Fruit fly (Drosophila melanogaster) whole organism, embryonic: ENCODE data around the gene CG9483.

Experiments
- Atf-2 ChIP-seq: fragments of 200-800 bp; sonication (Bioruptor generic); optimal IDR thresholded peaks from 2 replicates; lab custom pipeline; 2016; ENCODE audit warnings: missing biosample characterization, missing genetic modification characterization
- Blimp-1 ChIP-seq: fragments of 200-800 bp; sonication (Bioruptor generic); optimal IDR thresholded peaks from 3 replicates; lab custom pipeline; 2018; ENCODE audit warnings: missing biosample characterization, missing genetic modification characterization, mild to moderate bottlenecking, moderate library complexity, missing genetic modification reagents
- CG10462 ChIP-seq: fragments of 200-800 bp; sonication (Bioruptor generic); optimal IDR thresholded peaks from 2 replicates; lab custom pipeline; 2016; ENCODE audit warnings: missing biosample characterization, missing genetic modification characterization
- CG12071 ChIP-seq: fragments of 200-800 bp; sonication (Bioruptor generic); optimal IDR thresholded peaks from 3 replicates; lab custom pipeline; 2018; ENCODE audit warnings: missing biosample characterization, mild to moderate bottlenecking, missing genetic modification characterization
- CG13123 ChIP-seq: fragments of 200-800 bp; sonication (Bioruptor generic); optimal IDR thresholded peaks from 2 replicates; lab custom pipeline; 2016; ENCODE audit warnings: missing biosample characterization, missing genetic modification characterization
- CG13287 ChIP-seq: fragments of 200-800 bp; sonication (Bioruptor generic); IDR thresholded peaks from 2 replicates; pipeline ENCODE4 v1.3.6; 2022; ENCODE audit warnings: missing biosample characterization, missing genetic modification characterization; ENCODE audit not compliant: partially characterized antibody
- CG1603 ChIP-seq: fragments of 200-800 bp; sonication (Bioruptor generic); optimal IDR thresholded peaks from 2 replicates; lab custom pipeline; 2019; ENCODE audit warnings: missing biosample characterization, mild to moderate bottlenecking, missing genetic modification characterization, moderate library complexity
- CG16815 ChIP-seq: fragments of 200-800 bp; sonication (Bioruptor generic); optimal IDR thresholded peaks from 3 replicates; lab custom pipeline; 2017; ENCODE audit warnings: missing biosample characterization, mild to moderate bottlenecking, missing genetic modification characterization
- CG17829 ChIP-seq: fragments of 200-800 bp; optimal IDR thresholded peaks from 2 replicates; lab custom pipeline; 2019; ENCODE audit warnings: missing biosample characterization, mild to moderate bottlenecking, missing genetic modification characterization, moderate library complexity
- CG18764 ChIP-seq: fragments of 200-800 bp; sonication (Bioruptor generic); optimal IDR thresholded peaks from 3 replicates; lab custom pipeline; 2016; ENCODE audit warnings: missing biosample characterization, missing genetic modification characterization
- CG2116 ChIP-seq: fragments of 200-800 bp; sonication (Bioruptor generic); optimal IDR thresholded peaks from 3 replicates; lab custom pipeline; 2018; ENCODE audit warnings: missing biosample characterization, mild to moderate bottlenecking, missing genetic modification characterization
- CG32532 ChIP-seq: fragments of 200-800 bp; sonication (Bioruptor generic); IDR thresholded peaks from 2 replicates; pipeline ENCODE4 v1.3.6; 2022; ENCODE audit warnings: missing biosample characterization, missing genetic modification characterization
- CG3838 ChIP-seq: fragments of 200-800 bp; sonication (Bioruptor generic); optimal IDR thresholded peaks from 3 replicates; lab custom pipeline; 2016; ENCODE audit warnings: missing biosample characterization, missing genetic modification characterization
- CG3995 ChIP-seq: fragments of 200-800 bp; sonication (Bioruptor generic); optimal IDR thresholded peaks from 3 replicates; lab custom pipeline; 2016; ENCODE audit warnings: missing biosample characterization, missing genetic modification characterization
- CG6765 ChIP-seq: fragments of 200-800 bp; sonication (Bioruptor generic); optimal IDR thresholded peaks from 3 replicates; lab custom pipeline; 2017; ENCODE audit warnings: missing biosample characterization, mild to moderate bottlenecking, missing genetic modification characterization
- CG7271 ChIP-seq: fragments of 200-800 bp; sonication (Bioruptor generic); optimal IDR thresholded peaks from 2 replicates; lab custom pipeline; 2018; ENCODE audit warnings: missing biosample characterization, mild to moderate bottlenecking, missing genetic modification characterization, moderate library complexity
- CG9609 ChIP-seq: fragments of 200-800 bp; sonication (Bioruptor generic); optimal IDR thresholded peaks from 3 replicates; lab custom pipeline; 2016; ENCODE audit warnings: missing biosample characterization, missing genetic modification characterization
- CoRest ChIP-seq: fragments of 200-800 bp; sonication (Bioruptor generic); optimal IDR thresholded peaks from 3 replicates; lab custom pipeline; 2018; ENCODE audit warnings: missing biosample characterization, mild to moderate bottlenecking, missing genetic modification characterization, moderate library complexity
- D19A ChIP-seq: fragments of 200-800 bp; optimal IDR thresholded peaks from 3 replicates; lab custom pipeline; 2019; ENCODE audit warnings: missing biosample characterization, mild to moderate bottlenecking, missing genetic modification characterization, moderate library complexity
- Deaf1 ChIP-seq: fragments of 200-800 bp; optimal IDR thresholded peaks from 3 replicates; lab custom pipeline; 2019; ENCODE audit warnings: missing biosample characterization, mild to moderate bottlenecking, missing genetic modification characterization, moderate library complexity
- Doc2 ChIP-seq: fragments of 200-800 bp; sonication (Bioruptor generic); IDR thresholded peaks from 2 replicates; pipeline ENCODE4 v1.3.6; 2022; ENCODE audit warnings: missing biosample characterization, missing genetic modification characterization
- E2f1 ChIP-seq: fragments of 200-800 bp; sonication (Bioruptor generic); IDR thresholded peaks from 2 replicates; pipeline ENCODE4 v1.3.6; 2022; ENCODE audit warnings: missing biosample characterization, missing genetic modification characterization
- Fer2 ChIP-seq: fragments of 200-800 bp; sonication (Bioruptor generic); optimal IDR thresholded peaks from 2 replicates; lab custom pipeline; 2018; ENCODE audit warnings: missing biosample characterization, mild to moderate bottlenecking, missing genetic modification characterization, moderate library complexity
- HLH54F ChIP-seq: fragments of 200-800 bp; sonication (Bioruptor generic); optimal IDR thresholded peaks from 3 replicates; lab custom pipeline; 2016; ENCODE audit warnings: missing biosample characterization, missing genetic modification characterization
- Hand ChIP-seq: fragments of 200-800 bp; sonication (Bioruptor generic); optimal IDR thresholded peaks from 2 replicates; lab custom pipeline; 2017; ENCODE audit warnings: mild to moderate bottlenecking, missing biosample characterization, missing genetic modification reagents, missing genetic modification characterization
- Hmx ChIP-seq: fragments of 200-800 bp; sonication (Bioruptor generic); optimal IDR thresholded peaks from 2 replicates; lab custom pipeline; 2016; ENCODE audit warnings: missing biosample characterization, missing genetic modification characterization
- Lhr ChIP-seq: fragments of 200-800 bp; sonication (Bioruptor generic); optimal IDR thresholded peaks from 3 replicates; lab custom pipeline; 2017; ENCODE audit warnings: mild to moderate bottlenecking, missing biosample characterization, missing genetic modification reagents, missing genetic modification characterization
- Lpt ChIP-seq: fragments of >200 bp; optimal IDR thresholded peaks from 2 replicates; lab custom pipeline; 2018; ENCODE audit warnings: missing biosample characterization, missing genetic modification characterization
- MBD-R2 ChIP-seq: fragments of 200-800 bp; sonication (Bioruptor generic); IDR thresholded peaks from 2 replicates; pipeline ENCODE4 v1.3.6; 2022; ENCODE audit warnings: missing biosample characterization, missing genetic modification characterization
- Mrtf ChIP-seq: fragments of 200-800 bp; sonication (Bioruptor generic); IDR thresholded peaks from 3 replicates; pipeline ENCODE4 v1.3.6; 2022; ENCODE audit warnings: missing biosample characterization, missing genetic modification characterization
- Nf-YA ChIP-seq: fragments of 200-800 bp; sonication (Bioruptor generic); IDR thresholded peaks from 2 replicates; pipeline ENCODE4 v1.3.6; 2022; ENCODE audit warnings: missing biosample characterization, missing genetic modification characterization
- Ptx1 ChIP-seq: fragments of 200-800 bp; sonication (Bioruptor generic); IDR thresholded peaks from 2 replicates; pipeline ENCODE4 v1.3.6; 2022; ENCODE audit warnings: missing biosample characterization, missing genetic modification characterization
- Side ChIP-seq: fragments of 200-800 bp; sonication (Bioruptor generic); optimal IDR thresholded peaks from 2 replicates; lab custom pipeline; 2016; ENCODE audit warnings: missing biosample characterization, missing genetic modification characterization
- Sry-δ ChIP-seq: fragments of 200-800 bp; sonication (Bioruptor generic); optimal IDR thresholded peaks from 2 replicates; lab custom pipeline; 2016; ENCODE audit warnings: missing biosample characterization, missing genetic modification characterization
- YL-1 ChIP-seq: fragments of 200-800 bp; sonication (Bioruptor generic); optimal IDR thresholded peaks from 3 replicates; lab custom pipeline; 2017; ENCODE audit warnings: missing biosample characterization, mild to moderate bottlenecking, missing genetic modification characterization
- bab2 ChIP-seq: fragments of 200-800 bp; sonication (Bioruptor generic); optimal IDR thresholded peaks from 2 replicates; lab custom pipeline; 2016; ENCODE audit warnings: missing biosample characterization, missing genetic modification characterization
- bcd ChIP-seq: fragments of 200-800 bp; sonication (Bioruptor generic); optimal IDR thresholded peaks from 2 replicates; lab custom pipeline; 2017; ENCODE audit warnings: missing biosample characterization, mild to moderate bottlenecking, missing genetic modification characterization
- bigmax ChIP-seq: fragments of 200-800 bp; sonication (Bioruptor generic); optimal IDR thresholded peaks from 2 replicates; lab custom pipeline; 2018; ENCODE audit warnings: missing biosample characterization, mild to moderate bottlenecking, missing genetic modification characterization
- br ChIP-seq: fragments of >200 bp; optimal IDR thresholded peaks from 2 replicates; lab custom pipeline; 2017
- chif ChIP-seq, 2 experiments: fragments of 200-800 bp; sonication (Bioruptor generic); optimal IDR thresholded peaks; 3 replicates each; lab custom pipeline; 2016; ENCODE audit warnings: missing biosample characterization in 2 of 2, missing genetic modification characterization in 2 of 2
- dpn ChIP-seq, 2 experiments: fragments of 200-800 bp; sonication (Bioruptor generic); optimal IDR thresholded peaks; 3 replicates each; lab custom pipeline; 2016; ENCODE audit warnings: missing biosample characterization in 2 of 2, missing genetic modification characterization in 2 of 2
- dysf ChIP-seq: fragments of 200-800 bp; sonication (Bioruptor generic); IDR thresholded peaks from 3 replicates; pipeline ENCODE4 v1.3.6; 2022; ENCODE audit warnings: missing biosample characterization, missing genetic modification characterization
- gce ChIP-seq: fragments of 200-800 bp; sonication (Bioruptor generic); IDR thresholded peaks from 3 replicates; pipeline ENCODE4 v1.3.6; 2022; ENCODE audit warnings: missing biosample characterization, missing genetic modification characterization
- gt ChIP-seq: fragments of 200-800 bp; sonication (Bioruptor generic); IDR thresholded peaks from 2 replicates; pipeline ENCODE4 v1.3.6; 2022; ENCODE audit warnings: missing biosample characterization, missing genetic modification characterization
- h ChIP-seq: fragments of >200 bp; optimal IDR thresholded peaks from 2 replicates; lab custom pipeline; 2017
- pnt ChIP-seq: fragments of 200-800 bp; sonication (Bioruptor generic); optimal IDR thresholded peaks from 3 replicates; lab custom pipeline; 2016; ENCODE audit warnings: missing biosample characterization, missing genetic modification characterization
- psq ChIP-seq: fragments of 200-800 bp; sonication (Bioruptor generic); optimal IDR thresholded peaks from 2 replicates; lab custom pipeline; 2017; ENCODE audit warnings: missing biosample characterization, missing genetic modification characterization
- scrt ChIP-seq: fragments of 200-800 bp; sonication (Bioruptor generic); optimal IDR thresholded peaks from 2 replicates; lab custom pipeline; 2018; ENCODE audit warnings: missing biosample characterization, mild to moderate bottlenecking, missing genetic modification characterization, moderate library complexity
- seq ChIP-seq: fragments of 200-800 bp; sonication (Bioruptor generic); IDR thresholded peaks from 2 replicates; pipeline ENCODE4 v1.3.6; 2022; ENCODE audit warnings: missing biosample characterization, missing genetic modification characterization
- sima ChIP-seq: fragments of 200-800 bp; sonication (Bioruptor generic); optimal IDR thresholded peaks from 2 replicates; lab custom pipeline; 2016; ENCODE audit warnings: missing biosample characterization, missing genetic modification characterization
- stwl ChIP-seq: fragments of 200-800 bp; sonication (Bioruptor generic); optimal IDR thresholded peaks from 3 replicates; lab custom pipeline; 2018; ENCODE audit warnings: missing biosample characterization, mild to moderate bottlenecking, missing genetic modification characterization, moderate library complexity
- vvl ChIP-seq: fragments of 200-800 bp; sonication (Bioruptor generic); IDR thresholded peaks from 2 replicates; pipeline ENCODE4 v1.3.6; 2022; ENCODE audit warnings: missing biosample characterization, missing genetic modification characterization
- wor ChIP-seq: fragments of 200-800 bp; sonication (Bioruptor generic); IDR thresholded peaks from 2 replicates; pipeline ENCODE4 v1.3.6; 2022; ENCODE audit warnings: missing biosample characterization, missing genetic modification characterization
- zfh2 ChIP-seq: fragments of 200-800 bp; sonication (Bioruptor generic); optimal IDR thresholded peaks from 2 replicates; lab custom pipeline; 2016; ENCODE audit warnings: missing biosample characterization, missing genetic modification characterization

The CG9483 gene

DNA sequence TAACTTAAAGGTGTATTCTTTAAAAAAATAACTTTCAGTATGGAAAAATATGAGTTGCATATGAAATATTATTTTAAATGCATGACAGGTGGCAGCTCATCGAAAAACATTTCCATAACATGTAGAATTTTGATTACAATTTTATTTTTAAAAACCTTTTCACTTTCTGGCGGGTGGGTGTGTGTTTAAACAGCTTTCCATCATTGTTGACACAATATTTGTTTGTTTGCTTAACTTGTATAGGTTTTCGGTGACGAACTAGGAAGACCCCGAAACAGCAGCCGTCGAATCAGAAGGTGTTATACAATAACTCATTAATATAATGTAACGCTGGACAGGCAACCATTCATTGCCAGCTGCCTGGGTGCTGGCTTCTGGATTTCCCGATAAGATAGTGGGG lies 6.7 kb upstream of the CG9483 start (continued):
- TF ChIP-seq CG1603 (tag; lab: Kevin White, UChicago) (peak; percentile 32), gce (no peak), gt (GFP tag; lab: Robert Waterston, UW) (no peak), CG2116 (GFP tag; lab: Kevin White, UChicago) (no peak), CG13287 (GFP tag; lab: Robert Waterston, UW) (no peak), CG3995 (GFP tag; lab: Kevin White, UChicago) (no peak), CG18764 (GFP tag; lab: Kevin White, UChicago) (no peak), dpn (GFP tag; optimal IDR thresholded peaks at IDR 0.05; lab: Kevin White, UChicago) (no peak), zfh2 (GFP tag; lab: Kevin White, UChicago) (no peak), wor (GFP tag; lab: Robert Waterston, UW) (no peak), bigmax (GFP tag; lab: Kevin White, UChicago) (no peak), Nf-YA (GFP tag; lab: Robert Waterston, UW) (no peak), Hmx (GFP tag; lab: Kevin White, UChicago) (no peak), pnt (GFP tag; lab: Kevin White, UChicago) (no peak), CG17829 (tag; lab: Kevin White, UChicago) (no peak), Atf-2 (GFP tag; lab: Kevin White, UChicago) (no peak), Ptx1 (GFP tag; lab: Robert Waterston, UW) (no peak), CG12071 (GFP tag; lab: Kevin White, UChicago) (peak; percentile 27), Deaf1 (tag; lab: Kevin White, UChicago) (no peak), vvl (GFP tag; lab: Robert Waterston, UW) (no peak), scrt (GFP tag; lab: Kevin White, UChicago) (no peak), bab2 (no peak), CG7271 (tag; lab: Kevin White, UChicago) (no peak), Blimp-1 (peak; percentile 73), Hand (GFP tag; lab: Kevin White, UChicago) (no peak), seq (GFP tag; lab: Robert Waterston, UW) (no peak), Sry-δ (GFP tag; lab: Kevin White, UChicago) (no peak), YL-1 (no peak), CG32532 (no peak), Mrtf (GFP tag; lab: Robert Waterston, UW) (no peak), CoRest (tag; lab: Kevin White, UChicago) (no peak), CG9609 (GFP tag; lab: Kevin White, UChicago) (no peak), CG6765 (GFP tag; lab: Kevin White, UChicago) (no peak), CG16815 (GFP tag; lab: Kevin White, UChicago) (no peak), Fer2 (tag; lab: Kevin White, UChicago) (no peak), stwl (tag; lab: Kevin White, UChicago) (no peak), HLH54F (GFP tag; lab: Kevin White, UChicago) (no peak), MBD-R2 (GFP tag; lab: Robert Waterston, UW) (no peak), bcd (GFP tag; lab: Kevin White, UChicago) (no peak), CG3838 (no peak), CG13123 (no peak), Side (GFP tag; lab: Kevin White, UChicago) (peak; percentile 9), psq (GFP tag; lab: Kevin White, UChicago) (no peak), h (no peak), chif (GFP tag; optimal IDR thresholded peaks at IDR 0.05; lab: Kevin White, UChicago) (no peak), dysf (GFP tag; lab: Robert Waterston, UW) (no peak), Doc2 (GFP tag; lab: Robert Waterston, UW) (no peak), CG10462 (GFP tag; lab: Kevin White, UChicago) (no peak), sima (GFP tag; lab: Kevin White, UChicago) (no peak), Lhr (GFP tag; lab: Kevin White, UChicago) (no peak), Lpt (no peak), br (lab: Kevin White, UChicago) (no peak), E2f1 (GFP tag; lab: Robert Waterston, UW) (no peak), D19A (no peak)
